Fruit fly (Drosophila melanogaster): ENCODE data around the gene CG7857.

The CG7857 gene

DNA sequence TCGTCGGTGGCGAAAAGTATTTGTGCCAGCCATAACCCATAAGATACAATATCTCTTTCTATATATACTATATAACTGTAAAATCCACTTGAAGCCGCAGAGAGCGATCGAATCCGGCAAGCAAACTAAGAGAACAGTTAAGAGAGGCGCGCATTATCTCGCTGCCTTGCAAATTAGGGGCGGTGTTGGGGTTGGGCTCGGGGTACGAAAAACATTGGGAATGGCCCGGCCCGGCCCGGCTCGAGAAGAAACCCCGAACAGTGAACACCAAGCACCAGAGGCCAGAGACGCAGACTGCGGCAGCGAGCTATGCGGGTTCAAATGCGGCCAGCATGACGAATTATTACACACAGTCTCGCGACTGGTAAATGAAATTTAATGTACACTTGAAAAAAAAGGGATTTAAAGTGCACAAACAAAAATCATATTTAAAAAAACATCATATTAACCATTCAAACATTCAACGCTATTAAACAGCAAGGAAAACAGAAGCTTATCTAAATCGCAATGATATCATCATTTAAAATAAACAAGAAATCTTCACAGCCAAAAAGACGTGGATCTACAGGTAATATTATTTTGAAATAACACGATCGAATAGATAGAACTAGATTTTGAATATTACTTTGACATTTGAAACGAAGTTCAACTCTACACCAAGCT, 27.8 kb upstream of the CG7857 start (continued):
- TF ChIP-seq HmgD (GFP tag; optimal IDR thresholded peaks at IDR 0.05) (no peak), Nf-YC (tag; optimal IDR thresholded peaks at IDR 0.05) (no peak), Hr39 (optimal IDR thresholded peaks at IDR 0.05) (no peak), al (GFP tag; IDR thresholded peaks at IDR 0.05) (peak; percentile 35; the same call in 1 of the 2 replicates), Dek (tag; optimal IDR thresholded peaks at IDR 0.05) (no peak), ken (GFP tag; IDR thresholded peaks at IDR 0.05) (no peak), CG12659 (GFP tag; optimal IDR thresholded peaks at IDR 0.05) (no peak), CG34376 (GFP tag; optimal IDR thresholded peaks at IDR 0.05) (no peak), Opbp (GFP tag; IDR thresholded peaks at IDR 0.05; ENCODE audit: partially characterized antibody) (no peak), CG15011 (GFP tag; optimal IDR thresholded peaks at IDR 0.05) (no peak), Atf-2 (GFP tag; optimal IDR thresholded peaks at IDR 0.05) (peak; percentile 16), hth (optimal IDR thresholded peaks at IDR 0.05) (no peak), aop (GFP tag; IDR thresholded peaks at IDR 0.05) (no peak), CG18262 (tag; optimal IDR thresholded peaks at IDR 0.05) (peak; percentile 79), chinmo (GFP tag; IDR thresholded peaks at IDR 0.05; ENCODE audit: partially characterized antibody) (peak; percentile 86; the same call in 2 of the 4 replicates), CG32772 (GFP tag; IDR thresholded peaks at IDR 0.05) (peak; percentile 55; the same call in 1 of the 2 replicates), CG12942 (GFP tag; optimal IDR thresholded peaks at IDR 0.05) (no peak), CG31441 (GFP tag; IDR thresholded peaks at IDR 0.05) (peak; percentile 68), phol (tag; optimal IDR thresholded peaks at IDR 0.05) (peak; percentile 74), CG12236 (GFP tag; optimal IDR thresholded peaks at IDR 0.05) (no peak), CG9609 (GFP tag; optimal IDR thresholded peaks at IDR 0.05) (no peak), pan (optimal IDR thresholded peaks at IDR 0.05) (no peak), pan (GFP tag; optimal IDR thresholded peaks at IDR 0.05 in 1 of 2, IDR thresholded peaks at IDR 0.05 in 1 of 2) (peak in 1 of 2 experiments; percentile 72), lilli (GFP tag; optimal IDR thresholded peaks at IDR 0.05) (no peak), CG18476 (GFP tag; optimal IDR thresholded peaks at IDR 0.05) (peak; percentile 23), rib (GFP tag; IDR thresholded peaks at IDR 0.05) (0 out of 2 replicates have a peak, but pooled peaks have one; percentile 58), Ravus (GFP tag; IDR thresholded peaks at IDR 0.05) (no peak), CG2199 (GFP tag; IDR thresholded peaks at IDR 0.05) (peak; percentile 91), tll (GFP tag; optimal IDR thresholded peaks at IDR 0.05) (no peak), tio (GFP tag; optimal IDR thresholded peaks at IDR 0.05) (peak; percentile 46), CG4617 (GFP tag; optimal IDR thresholded peaks at IDR 0.05; ENCODE audit: borderline replicate concordance) (no peak), CG10147 (GFP tag; optimal IDR thresholded peaks at IDR 0.05) (peak; percentile 32), NC2α (GFP tag; optimal IDR thresholded peaks at IDR 0.05) (no peak), br (optimal IDR thresholded peaks at IDR 0.05) (no peak), CG6272 (GFP tag; IDR thresholded peaks at IDR 0.05) (no peak), CG7556 (GFP tag; optimal IDR thresholded peaks at IDR 0.05) (peak; percentile 54), CG8281 (tag; optimal IDR thresholded peaks at IDR 0.05) (no peak), CG30020 (tag; optimal IDR thresholded peaks at IDR 0.05) (no peak), Ada2b (GFP tag; IDR thresholded peaks at IDR 0.05) (peak; percentile 59), CG4404 (GFP tag; IDR thresholded peaks at IDR 0.05) (peak; percentile 24; the same call in 1 of the 2 replicates), Side (GFP tag; optimal IDR thresholded peaks at IDR 0.05) (peak; percentile 33), bigmax (GFP tag; optimal IDR thresholded peaks at IDR 0.05) (no peak), CG18764 (GFP tag; optimal IDR thresholded peaks at IDR 0.05) (no peak), z (GFP tag; IDR thresholded peaks at IDR 0.05) (no peak), CG2116 (GFP tag; optimal IDR thresholded peaks at IDR 0.05) (no peak), en (GFP tag; optimal IDR thresholded peaks at IDR 0.05) (no peak), tx (GFP tag; optimal IDR thresholded peaks at IDR 0.05) (no peak), grn (GFP tag; optimal IDR thresholded peaks at IDR 0.05) (no peak), onecut (GFP tag; IDR thresholded peaks at IDR 0.05) (peak; percentile 23; the same call in 1 of the 2 replicates), jing (GFP tag; optimal IDR thresholded peaks at IDR 0.05) (no peak), CG10366 (GFP tag; IDR thresholded peaks at IDR 0.05) (peak; percentile 35; the same call in 1 of the 2 replicates), schlank (tag; optimal IDR thresholded peaks at IDR 0.05) (no peak)
